Worm (Caenorhabditis elegans): ENCODE results near the gene F07G11.1.

- TF ChIP-seq nhr-11 (tag; optimal IDR thresholded peaks at IDR 0.05) (no peak), ceh-22 (tag; optimal IDR thresholded peaks at IDR 0.05) (no peak)
Measured at ce11 chrV:7320909-7321308, 13.7 kb downstream of the F07G11.1 start, which contains the start of gene lmd-4.
